Worm (Caenorhabditis elegans): ENCODE measurements around the gene ech-3.

- TF ChIP-seq ets-7 (tag; optimal IDR thresholded peaks at IDR 0.05) (no peak), tbx-37 (GFP tag; conservative IDR thresholded peaks at IDR 0.05) (no peak), ama-1 (optimal IDR thresholded peaks at IDR 0.05) (no peak), hmbx-1 (tag; optimal IDR thresholded peaks at IDR 0.05) (no peak), flt-1 (GFP tag; IDR thresholded peaks at IDR 0.05) (no peak), hmg-4 (GFP tag; optimal IDR thresholded peaks at IDR 0.05) (no peak), tra-4 (tag; optimal IDR thresholded peaks at IDR 0.05) (no peak), scrt-1 (GFP tag; IDR thresholded peaks at IDR 0.05) (no peak), tbx-11 (GFP tag; IDR thresholded peaks at IDR 0.05) (no peak), B0310.2 (tag; optimal IDR thresholded peaks at IDR 0.05) (no peak), aly-1 (tag; optimal IDR thresholded peaks at IDR 0.05) (no peak), F13C5.2 (tag; optimal IDR thresholded peaks at IDR 0.05) (no peak), pes-1 (GFP tag; IDR thresholded peaks at IDR 0.05) (no peak)
These were observed 21.6 kb downstream of the ech-3 start for ce11 chrV:8043664-8044063.
